Worm (Caenorhabditis elegans): Measurements from ENCODE around the gene F10A3.11.

The F10A3.11 gene

ce11 chrV:16171721-16172120 lies 9.2 kb downstream of the F10A3.11 start, which contains the start of gene K05D4.9:
Gene K05D4.9 (minus strand): TSS chrV:16171821.
- TF ChIP-seq W03F9.2 (tag; optimal IDR thresholded peaks at IDR 0.05) (no peak), dao-5 (tag; optimal IDR thresholded peaks at IDR 0.05) (no peak)

- TF ChIP-seq W03F9.2 (tag; optimal IDR thresholded peaks at IDR 0.05) (no peak), him-1 (tag; optimal IDR thresholded peaks at IDR 0.05) (no peak), dao-5 (tag; optimal IDR thresholded peaks at IDR 0.05) (no peak)
Observed at ce11 chrV:16174109-16174508, 11.6 kb downstream of the F10A3.11 start.

ce11 chrV:16175227-16175626 lies 12.7 kb downstream of the F10A3.11 start:
- TF ChIP-seq dao-5 (tag; optimal IDR thresholded peaks at IDR 0.05) (no peak), him-1 (tag; optimal IDR thresholded peaks at IDR 0.05) (no peak), W03F9.2 (tag; optimal IDR thresholded peaks at IDR 0.05) (no peak)

ce11 chrV:16175757-16176156 lies 13.3 kb downstream of the F10A3.11 start, which contains the start of gene cyp-33D1:
Gene cyp-33D1 (minus strand): TSS chrV:16175857.
- TF ChIP-seq W03F9.2 (tag; optimal IDR thresholded peaks at IDR 0.05): no peak

ce11 chrV:16180350-16180749 lies 17.9 kb downstream of the F10A3.11 start, which contains the start of gene str-106:
Gene str-106 (plus strand): TSS chrV:16180650.
- TF ChIP-seq him-1 (tag; optimal IDR thresholded peaks at IDR 0.05) (no peak), W03F9.2 (tag; optimal IDR thresholded peaks at IDR 0.05) (no peak), dao-5 (tag; optimal IDR thresholded peaks at IDR 0.05) (no peak)

- no peak for TF ChIP-seq dao-5 (tag; optimal IDR thresholded peaks at IDR 0.05)
- TF ChIP-seq W03F9.2 (tag; optimal IDR thresholded peaks at IDR 0.05): no peak
- no peak for TF ChIP-seq him-1 (tag; optimal IDR thresholded peaks at IDR 0.05)
Observed at ce11 chrV:16182110-16182509, 19.6 kb downstream of the F10A3.11 start, which contains the start of gene srz-13. Gene srz-13 (plus strand): TSS chrV:16182410.

- TF ChIP-seq W03F9.2 (tag; optimal IDR thresholded peaks at IDR 0.05) (no peak), dao-5 (tag; optimal IDR thresholded peaks at IDR 0.05) (no peak), him-1 (tag; optimal IDR thresholded peaks at IDR 0.05) (no peak)
Observed at ce11 chrV:16182918-16183317, 20.4 kb downstream of the F10A3.11 start, which contains the start of gene srh-277. Gene srh-277 (plus strand): TSS chrV:16183218.

- TF ChIP-seq dao-5 (tag; optimal IDR thresholded peaks at IDR 0.05) (no peak), him-1 (tag; optimal IDR thresholded peaks at IDR 0.05) (no peak), W03F9.2 (tag; optimal IDR thresholded peaks at IDR 0.05) (no peak)
Observed at ce11 chrV:16183357-16183756, 20.9 kb downstream of the F10A3.11 start, which contains the start of gene srz-14. Gene srz-14 (plus strand): TSS chrV:16183657.

- TF ChIP-seq W03F9.2 (tag; optimal IDR thresholded peaks at IDR 0.05) (no peak), him-1 (tag; optimal IDR thresholded peaks at IDR 0.05) (no peak), dao-5 (tag; optimal IDR thresholded peaks at IDR 0.05) (no peak)
Observed at ce11 chrV:16190485-16190884, 28.0 kb downstream of the F10A3.11 start, which contains the start of gene srh-281. Gene srh-281 (plus strand): TSS chrV:16190785.

- TF ChIP-seq W03F9.2 (tag; optimal IDR thresholded peaks at IDR 0.05) (no peak), dao-5 (tag; optimal IDR thresholded peaks at IDR 0.05) (no peak), him-1 (tag; optimal IDR thresholded peaks at IDR 0.05) (no peak)
Observed at ce11 chrV:16192114-16192513, 29.6 kb downstream of the F10A3.11 start, which contains the start of gene srh-279. Gene srh-279 (plus strand): TSS chrV:16192414.

- TF ChIP-seq dao-5 (tag; optimal IDR thresholded peaks at IDR 0.05) (no peak), him-1 (tag; optimal IDR thresholded peaks at IDR 0.05) (no peak), W03F9.2 (tag; optimal IDR thresholded peaks at IDR 0.05) (no peak)
Observed at ce11 chrV:16194639-16195038, 32.2 kb downstream of the F10A3.11 start, which contains the start of gene rabr-4. Gene rabr-4 (plus strand): TSS chrV:16194939.

- TF ChIP-seq him-1 (tag; optimal IDR thresholded peaks at IDR 0.05) (no peak), dao-5 (tag; optimal IDR thresholded peaks at IDR 0.05) (no peak), W03F9.2 (tag; optimal IDR thresholded peaks at IDR 0.05) (no peak)
Observed at ce11 chrV:16195379-16195778, 32.9 kb downstream of the F10A3.11 start, which contains the start of gene rabr-3. Gene rabr-3 (plus strand): TSS chrV:16195679.

- TF ChIP-seq W03F9.2 (tag; optimal IDR thresholded peaks at IDR 0.05) (no peak), dao-5 (tag; optimal IDR thresholded peaks at IDR 0.05) (no peak), him-1 (tag; optimal IDR thresholded peaks at IDR 0.05) (no peak)
Observed at ce11 chrV:16198016-16198415, 35.5 kb downstream of the F10A3.11 start, which contains the start of gene F11A5.5. Gene F11A5.5 (plus strand): TSS chrV:16198316.

- TF ChIP-seq dao-5 (tag; optimal IDR thresholded peaks at IDR 0.05) (no peak), him-1 (tag; optimal IDR thresholded peaks at IDR 0.05) (no peak), W03F9.2 (tag; optimal IDR thresholded peaks at IDR 0.05) (no peak)
Observed at ce11 chrV:16201730-16202129, 39.2 kb downstream of the F10A3.11 start, which contains the start of gene F11A5.17. Gene F11A5.17 (plus strand): TSS chrV:16202030.

- TF ChIP-seq W03F9.2 (tag; optimal IDR thresholded peaks at IDR 0.05) (no peak), dao-5 (tag; optimal IDR thresholded peaks at IDR 0.05) (no peak), him-1 (tag; optimal IDR thresholded peaks at IDR 0.05) (no peak)
Observed at ce11 chrV:16202618-16203017, 40.1 kb downstream of the F10A3.11 start, which contains the start of gene F11A5.18. Gene F11A5.18 (plus strand): TSS chrV:16202918.

All from whole organism, L4/young adult.